Worm (Caenorhabditis elegans): Measurements from ENCODE around the gene T05C12.8.

- TF ChIP-seq tlf-1 (GFP tag; optimal IDR thresholded peaks at IDR 0.05) (no peak), T07F8.4 (tag; optimal IDR thresholded peaks at IDR 0.05) (no peak)
These were observed 15.3 kb upstream of the T05C12.8 start for ce11 chrII:8205612-8206011.

Data from whole organism, young adult.